Worm (Caenorhabditis elegans): ENCODE data around the gene F21C10.1.

Gene F21C10.1

ce11 chrV:9133950-9134349, 1.8 kb downstream of the F21C10.1 start, which contains the start of gene B0222.1:
TSS of gene B0222.1 (plus strand) at chrV:9134255.
- TF ChIP-seq nhr-11 (tag; optimal IDR thresholded peaks at IDR 0.05), result peak; percentile 3
- TF ChIP-seq nfya-1 (tag; optimal IDR thresholded peaks at IDR 0.05; ENCODE audit: insufficient read depth), result no peak

ce11 chrV:9137618-9138017, 5.5 kb downstream of the F21C10.1 start, which contains the start of gene pitr-2:
TSS of gene pitr-2 (minus strand) at chrV:9137718.
- TF ChIP-seq lin-39 (tag; optimal IDR thresholded peaks at IDR 0.05) (no peak), nhr-77 (tag; optimal IDR thresholded peaks at IDR 0.05) (no peak), egl-27 (tag; optimal IDR thresholded peaks at IDR 0.05) (no peak), unc-39 (tag; optimal IDR thresholded peaks at IDR 0.05) (no peak), ceh-16 (tag; optimal IDR thresholded peaks at IDR 0.05) (no peak), ztf-4 (tag; optimal IDR thresholded peaks at IDR 0.05) (no peak), elt-2 (tag; optimal IDR thresholded peaks at IDR 0.05) (no peak), pqm-1 (tag; optimal IDR thresholded peaks at IDR 0.05) (no peak), fkh-10 (GFP tag; optimal IDR thresholded peaks at IDR 0.05) (no peak), zag-1 (tag; optimal IDR thresholded peaks at IDR 0.05) (no peak), elt-1 (tag; optimal IDR thresholded peaks at IDR 0.05) (no peak), lsy-12 (tag; optimal IDR thresholded peaks at IDR 0.05) (no peak), nhr-12 (tag; optimal IDR thresholded peaks at IDR 0.05) (no peak), nhr-43 (tag; optimal IDR thresholded peaks at IDR 0.05; ENCODE audit: poor library complexity, severe bottlenecking) (no peak), nhr-23 (tag; optimal IDR thresholded peaks at IDR 0.05) (no peak), eor-1 (tag; optimal IDR thresholded peaks at IDR 0.05) (no peak), nhr-237 (tag; optimal IDR thresholded peaks at IDR 0.05) (no peak)

- TF ChIP-seq ceh-16 (tag; optimal IDR thresholded peaks at IDR 0.05) (no peak), aly-2 (tag; optimal IDR thresholded peaks at IDR 0.05) (no peak), hmg-11 (tag; optimal IDR thresholded peaks at IDR 0.05) (no peak), ceh-82 (tag; optimal IDR thresholded peaks at IDR 0.05) (no peak), ztf-11 (tag; optimal IDR thresholded peaks at IDR 0.05) (no peak), tbx-2 (tag; optimal IDR thresholded peaks at IDR 0.05) (no peak)
Observed at ce11 chrV:9141297-9141696, 9.2 kb downstream of the F21C10.1 start, which contains the start of gene pitr-3. TSS of gene pitr-3 (minus strand) at chrV:9141397.

- peak; percentile 5 for TF ChIP-seq nhr-23 (tag; optimal IDR thresholded peaks at IDR 0.05)
- TF ChIP-seq nhr-25 (tag; optimal IDR thresholded peaks at IDR 0.05), result peak; percentile 25
- no peak for TF ChIP-seq elt-2 (tag; optimal IDR thresholded peaks at IDR 0.05)
Observed at ce11 chrV:9143896-9144295, 11.8 kb downstream of the F21C10.1 start.

- peak; percentile 13 for TF ChIP-seq pqm-1 (tag; optimal IDR thresholded peaks at IDR 0.05)
- TF ChIP-seq nhr-25 (tag; optimal IDR thresholded peaks at IDR 0.05), result no peak
- TF ChIP-seq elt-2 (tag; optimal IDR thresholded peaks at IDR 0.05), result peak; percentile 68
Observed at ce11 chrV:9146196-9146595, 14.1 kb downstream of the F21C10.1 start.

ce11 chrV:9146849-9147557, 14.9 kb downstream of the F21C10.1 start, which contains the start of gene spl-2:
TSS of gene spl-2 (minus strand) at chrV:9146899.
- TF ChIP-seq skn-1 (tag; optimal IDR thresholded peaks at IDR 0.05) (no peak), ZK546.5 (tag; optimal IDR thresholded peaks at IDR 0.05) (no peak), nhr-25 (tag; optimal IDR thresholded peaks at IDR 0.05) (peak; percentile 67), ztf-4 (tag; optimal IDR thresholded peaks at IDR 0.05) (no peak), fkh-10 (GFP tag; optimal IDR thresholded peaks at IDR 0.05) (no peak), elt-2 (tag; optimal IDR thresholded peaks at IDR 0.05) (peak; percentile 34), nhr-23 (tag; optimal IDR thresholded peaks at IDR 0.05) (peak; percentile 47), nhr-43 (tag; optimal IDR thresholded peaks at IDR 0.05; ENCODE audit: poor library complexity, severe bottlenecking) (peak; percentile 76), nfya-1 (tag; optimal IDR thresholded peaks at IDR 0.05; ENCODE audit: insufficient read depth) (peak; percentile 6), hmg-11 (tag; optimal IDR thresholded peaks at IDR 0.05) (no peak), aly-2 (tag; optimal IDR thresholded peaks at IDR 0.05) (no peak), tbx-2 (tag; optimal IDR thresholded peaks at IDR 0.05) (no peak), elt-1 (tag; optimal IDR thresholded peaks at IDR 0.05) (peak; percentile 51)

ce11 chrV:9148151-9148550, 16.0 kb downstream of the F21C10.1 start:
- TF ChIP-seq nhr-77 (tag; optimal IDR thresholded peaks at IDR 0.05) (no peak), skn-1 (tag; optimal IDR thresholded peaks at IDR 0.05) (no peak), sea-2 (GFP tag; optimal IDR thresholded peaks at IDR 0.05) (no peak), lsy-12 (tag; optimal IDR thresholded peaks at IDR 0.05) (no peak), nfya-1 (tag; optimal IDR thresholded peaks at IDR 0.05; ENCODE audit: insufficient read depth) (no peak), ceh-82 (tag; optimal IDR thresholded peaks at IDR 0.05) (no peak), eor-1 (tag; optimal IDR thresholded peaks at IDR 0.05) (no peak), mdl-1 (tag; optimal IDR thresholded peaks at IDR 0.05) (no peak), fkh-10 (GFP tag; optimal IDR thresholded peaks at IDR 0.05) (no peak), elt-2 (tag; optimal IDR thresholded peaks at IDR 0.05) (no peak), zag-1 (tag; optimal IDR thresholded peaks at IDR 0.05) (no peak), aly-2 (tag; optimal IDR thresholded peaks at IDR 0.05) (no peak), ama-1 (optimal IDR thresholded peaks at IDR 0.05) (no peak), nhr-76 (tag; optimal IDR thresholded peaks at IDR 0.05) (no peak)

Data from whole organism, L3 larva.